Fruit fly (Drosophila melanogaster): ENCODE measurements around the gene Arp10.

- TF ChIP-seq tj (GFP tag; optimal IDR thresholded peaks at IDR 0.05) (peak; percentile 71), CG33017 (tag; optimal IDR thresholded peaks at IDR 0.05) (no peak), bab1 (GFP tag; optimal IDR thresholded peaks at IDR 0.05) (peak; percentile 68), CG14711 (tag; optimal IDR thresholded peaks at IDR 0.05) (peak; percentile 43), toe (GFP tag; optimal IDR thresholded peaks at IDR 0.05) (peak; percentile 35), ovo (GFP tag; optimal IDR thresholded peaks at IDR 0.05) (no peak)
Observed at dm6 chrX:19666991-19667409, 21.0 kb upstream of the Arp10 start, which contains the start of gene Zw.

All from whole organism, adult.